Worm (Caenorhabditis elegans): ENCODE data around the gene B0361.4.

Gene B0361.4

DNA sequence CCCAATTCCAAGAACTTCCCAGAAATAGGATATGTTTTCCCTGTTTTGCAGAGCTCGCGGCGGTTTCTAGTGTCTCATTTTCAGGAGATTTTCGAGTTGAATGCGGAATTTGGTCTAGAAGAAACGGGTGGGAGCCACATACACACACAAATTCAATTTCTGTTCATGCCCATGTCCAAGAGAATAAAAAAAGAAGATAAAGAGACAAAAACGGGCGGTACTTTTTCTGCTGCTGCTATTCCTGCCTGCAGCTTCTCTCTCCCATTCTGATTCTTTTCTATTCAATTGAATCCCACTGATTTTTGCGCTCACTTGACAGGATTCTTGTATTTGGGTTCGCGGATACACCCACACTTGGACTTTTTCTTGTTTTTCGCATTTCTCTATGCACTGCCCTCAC, 3.8 kb downstream of the B0361.4 start:
- TF ChIP-seq flt-1 (GFP tag; IDR thresholded peaks at IDR 0.05), result no peak
- no peak for TF ChIP-seq scrt-1 (GFP tag; IDR thresholded peaks at IDR 0.05)
- no peak for TF ChIP-seq B0310.2 (tag; optimal IDR thresholded peaks at IDR 0.05)

DNA sequence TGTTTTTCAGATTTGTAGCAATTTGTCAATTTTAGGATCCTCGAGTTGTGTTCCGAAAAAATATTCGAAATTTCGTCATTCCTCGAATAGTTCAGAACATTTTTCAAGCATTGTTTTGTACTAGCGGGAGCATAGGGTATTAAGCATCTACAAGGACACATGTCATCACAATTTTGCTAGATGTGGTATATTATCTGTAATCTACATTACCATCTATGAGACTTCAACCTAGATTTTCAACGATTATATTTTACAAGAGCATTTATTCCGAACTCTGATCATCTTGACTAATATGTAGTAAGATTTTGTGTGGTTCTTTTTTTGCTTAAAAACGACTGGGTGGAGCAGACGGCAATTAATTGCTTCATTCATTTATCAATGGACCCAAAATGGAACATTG, 4.2 kb downstream of the B0361.4 start:
- TF ChIP-seq hnd-1 (tag; optimal IDR thresholded peaks at IDR 0.05) (no peak), tbx-11 (GFP tag; IDR thresholded peaks at IDR 0.05) (no peak), ceh-13 (GFP tag; optimal IDR thresholded peaks at IDR 0.05) (no peak), ama-1 (optimal IDR thresholded peaks at IDR 0.05) (no peak), B0310.2 (tag; optimal IDR thresholded peaks at IDR 0.05) (no peak), tra-4 (tag; optimal IDR thresholded peaks at IDR 0.05) (no peak), pes-1 (GFP tag; IDR thresholded peaks at IDR 0.05) (no peak), flt-1 (GFP tag; IDR thresholded peaks at IDR 0.05) (no peak), scrt-1 (GFP tag; IDR thresholded peaks at IDR 0.05) (no peak), ceh-36 (tag; optimal IDR thresholded peaks at IDR 0.05) (no peak), F13C5.2 (tag; optimal IDR thresholded peaks at IDR 0.05) (no peak), hmg-4 (GFP tag; optimal IDR thresholded peaks at IDR 0.05) (no peak), ets-7 (tag; optimal IDR thresholded peaks at IDR 0.05) (no peak), sea-1 (GFP tag; conservative IDR thresholded peaks at IDR 0.05) (no peak), hmbx-1 (tag; optimal IDR thresholded peaks at IDR 0.05) (no peak), tbx-37 (GFP tag; conservative IDR thresholded peaks at IDR 0.05) (no peak), aly-1 (tag; optimal IDR thresholded peaks at IDR 0.05) (no peak)

DNA sequence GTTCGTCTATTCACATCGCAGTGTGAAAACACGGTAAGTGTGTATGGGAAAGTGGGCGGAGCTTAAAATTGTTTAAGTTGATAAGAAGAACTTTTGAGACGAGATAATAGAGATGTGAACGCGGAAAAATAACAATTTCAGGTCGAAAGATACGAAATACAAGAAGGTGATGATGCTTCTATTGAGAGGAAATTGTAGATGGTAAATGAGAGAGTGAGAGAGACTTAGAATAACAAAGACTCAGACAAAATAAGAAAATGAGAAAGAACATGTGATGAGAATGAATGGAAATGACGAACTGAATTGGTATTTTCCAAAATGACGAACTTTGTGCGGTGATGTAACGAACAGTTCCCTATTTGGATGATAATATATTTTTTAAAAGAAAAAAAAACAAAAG, 12.3 kb downstream of the B0361.4 start:
- TF ChIP-seq flt-1 (GFP tag; IDR thresholded peaks at IDR 0.05) (no peak), sea-1 (GFP tag; conservative IDR thresholded peaks at IDR 0.05) (no peak)

DNA sequence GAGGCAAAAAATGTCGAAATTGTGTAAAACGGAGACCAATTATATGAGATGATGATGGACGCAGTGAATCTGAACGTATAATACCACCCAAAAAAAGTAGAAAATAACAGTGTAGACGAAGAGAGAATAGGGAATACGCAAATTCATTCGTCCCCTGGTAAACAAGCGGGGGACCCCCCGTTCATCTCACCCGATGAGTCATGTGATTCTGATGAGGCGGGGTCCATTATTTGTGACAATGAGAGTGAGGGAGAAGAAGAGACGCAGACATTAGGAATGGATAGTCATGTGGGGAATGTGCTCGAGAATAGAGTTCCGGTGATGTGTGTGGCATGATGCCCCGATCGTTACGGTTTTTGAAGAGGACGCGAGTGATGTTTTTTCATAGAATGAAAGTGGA, 13.3 kb downstream of the B0361.4 start:
- TF ChIP-seq aly-1 (tag; optimal IDR thresholded peaks at IDR 0.05), result no peak
- peak; percentile 43 for TF ChIP-seq F13C5.2 (tag; optimal IDR thresholded peaks at IDR 0.05)
- peak; percentile 75 for TF ChIP-seq hmg-4 (GFP tag; optimal IDR thresholded peaks at IDR 0.05)
- 0 out of 2 replicates have a peak, but pooled peaks have one; percentile 4 for TF ChIP-seq flt-1 (GFP tag; IDR thresholded peaks at IDR 0.05)

DNA sequence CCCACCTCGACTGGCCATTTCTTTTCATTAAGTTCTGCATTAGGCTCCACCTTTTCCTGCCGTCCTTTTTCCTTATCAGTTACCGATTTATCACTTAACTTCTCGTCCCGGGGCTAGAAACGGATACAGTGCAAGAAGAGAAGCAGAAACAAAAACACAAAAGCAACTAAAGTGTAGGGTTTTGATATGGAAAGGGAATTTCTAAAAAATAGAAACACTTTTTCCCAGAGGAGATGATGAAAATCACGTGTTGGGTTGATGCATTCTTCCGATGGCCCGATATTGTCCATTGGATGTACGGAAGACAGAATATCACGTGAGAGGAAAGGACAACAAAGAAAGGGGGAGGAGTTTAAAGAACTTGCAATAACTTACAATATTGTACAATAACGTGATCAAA, 14.0 kb downstream of the B0361.4 start:
- TF ChIP-seq ets-7 (tag; optimal IDR thresholded peaks at IDR 0.05) (no peak), tbx-11 (GFP tag; IDR thresholded peaks at IDR 0.05) (no peak), hmbx-1 (tag; optimal IDR thresholded peaks at IDR 0.05) (no peak)

DNA sequence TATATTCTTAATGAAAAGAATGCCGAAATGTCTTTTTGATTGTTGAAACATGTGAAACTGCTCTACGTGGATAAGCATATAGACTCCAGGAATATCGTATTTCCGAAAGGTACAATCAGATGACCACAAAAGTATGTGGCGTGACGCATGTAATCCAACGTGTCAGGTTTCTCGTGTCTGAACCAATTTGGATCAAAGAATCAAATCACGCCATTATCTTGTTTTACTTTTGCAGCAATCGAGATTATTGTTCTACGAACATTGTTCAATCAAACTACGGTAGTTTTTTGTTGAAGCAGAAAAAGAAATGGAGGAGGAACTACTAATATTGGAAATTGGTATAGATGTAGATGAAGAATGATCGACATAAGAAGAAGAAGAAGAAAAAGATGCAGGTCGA, 14.9 kb downstream of the B0361.4 start:
- TF ChIP-seq sea-1 (GFP tag; conservative IDR thresholded peaks at IDR 0.05) (no peak), pes-1 (GFP tag; IDR thresholded peaks at IDR 0.05) (no peak), hmg-4 (GFP tag; optimal IDR thresholded peaks at IDR 0.05) (no peak), ceh-36 (tag; optimal IDR thresholded peaks at IDR 0.05) (no peak), hmbx-1 (tag; optimal IDR thresholded peaks at IDR 0.05) (no peak), ama-1 (optimal IDR thresholded peaks at IDR 0.05) (no peak), aly-1 (tag; optimal IDR thresholded peaks at IDR 0.05) (no peak), tbx-37 (GFP tag; conservative IDR thresholded peaks at IDR 0.05) (no peak), flt-1 (GFP tag; IDR thresholded peaks at IDR 0.05) (no peak), tbx-11 (GFP tag; IDR thresholded peaks at IDR 0.05) (no peak), B0310.2 (tag; optimal IDR thresholded peaks at IDR 0.05) (no peak), ceh-13 (GFP tag; optimal IDR thresholded peaks at IDR 0.05) (no peak)

DNA sequence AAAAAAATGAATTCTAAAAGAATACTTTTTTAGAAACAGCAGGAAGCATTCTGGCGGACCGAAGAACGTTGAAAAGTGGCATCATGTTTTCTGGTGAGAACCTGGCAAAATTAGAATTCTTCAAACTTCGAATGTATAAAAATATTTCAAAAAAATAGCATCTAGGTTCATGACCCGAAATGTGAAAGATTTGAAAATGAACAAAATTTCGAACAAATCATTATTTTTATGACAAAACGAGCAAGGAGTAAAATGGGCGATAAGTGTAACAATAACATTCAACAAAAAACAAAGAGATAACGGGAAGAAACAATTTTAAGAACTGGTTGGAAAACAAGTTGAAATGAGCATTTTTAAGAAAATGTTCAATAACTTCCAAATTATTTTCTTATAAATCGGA, 16.5 kb downstream of the B0361.4 start, which contains the start of gene psd-1:
TSS of gene psd-1 (minus strand) at position 101 of the 400 bp plus-strand sequence.
- TF ChIP-seq ama-1 (optimal IDR thresholded peaks at IDR 0.05) (no peak), scrt-1 (GFP tag; IDR thresholded peaks at IDR 0.05) (no peak), aly-1 (tag; optimal IDR thresholded peaks at IDR 0.05) (no peak), B0310.2 (tag; optimal IDR thresholded peaks at IDR 0.05) (no peak), hmbx-1 (tag; optimal IDR thresholded peaks at IDR 0.05) (no peak), pes-1 (GFP tag; IDR thresholded peaks at IDR 0.05) (no peak), sea-1 (GFP tag; conservative IDR thresholded peaks at IDR 0.05) (no peak)

DNA sequence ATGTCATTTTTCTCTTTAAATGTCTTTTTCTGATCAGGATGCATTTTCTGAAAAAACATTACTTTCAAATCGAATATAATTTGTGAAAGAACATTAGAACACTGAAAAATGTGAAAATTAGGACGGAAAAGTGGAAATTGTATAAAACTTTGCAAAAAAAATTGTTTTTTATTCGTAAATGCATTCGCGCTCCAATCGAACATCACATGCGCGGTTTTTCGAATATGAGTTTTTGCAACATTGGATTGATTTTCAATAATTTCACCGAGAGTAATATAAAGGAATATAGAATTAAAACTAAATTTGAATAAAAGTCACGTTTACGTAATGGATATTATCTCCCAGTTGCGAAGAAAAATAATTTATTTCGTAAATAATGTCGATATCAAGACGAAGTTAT, 18.4 kb downstream of the B0361.4 start, which contains the start of the genes spot-1 and B0361.11:
TSS of gene spot-1 (minus strand) at position 47 of the 400 bp plus-strand sequence.
TSS of gene B0361.11 (plus strand) at position 372 of the 400 bp plus-strand sequence.
- TF ChIP-seq flt-1 (GFP tag; IDR thresholded peaks at IDR 0.05) (no peak), ets-7 (tag; optimal IDR thresholded peaks at IDR 0.05) (no peak), ceh-36 (tag; optimal IDR thresholded peaks at IDR 0.05) (no peak), hnd-1 (tag; optimal IDR thresholded peaks at IDR 0.05) (no peak), scrt-1 (GFP tag; IDR thresholded peaks at IDR 0.05) (no peak), ceh-13 (GFP tag; optimal IDR thresholded peaks at IDR 0.05) (no peak), tra-4 (tag; optimal IDR thresholded peaks at IDR 0.05) (no peak), F13C5.2 (tag; optimal IDR thresholded peaks at IDR 0.05) (no peak), hmg-4 (GFP tag; optimal IDR thresholded peaks at IDR 0.05) (no peak), tbx-37 (GFP tag; conservative IDR thresholded peaks at IDR 0.05) (no peak), ama-1 (optimal IDR thresholded peaks at IDR 0.05) (no peak), hmbx-1 (tag; optimal IDR thresholded peaks at IDR 0.05) (no peak), B0310.2 (tag; optimal IDR thresholded peaks at IDR 0.05) (no peak)

DNA sequence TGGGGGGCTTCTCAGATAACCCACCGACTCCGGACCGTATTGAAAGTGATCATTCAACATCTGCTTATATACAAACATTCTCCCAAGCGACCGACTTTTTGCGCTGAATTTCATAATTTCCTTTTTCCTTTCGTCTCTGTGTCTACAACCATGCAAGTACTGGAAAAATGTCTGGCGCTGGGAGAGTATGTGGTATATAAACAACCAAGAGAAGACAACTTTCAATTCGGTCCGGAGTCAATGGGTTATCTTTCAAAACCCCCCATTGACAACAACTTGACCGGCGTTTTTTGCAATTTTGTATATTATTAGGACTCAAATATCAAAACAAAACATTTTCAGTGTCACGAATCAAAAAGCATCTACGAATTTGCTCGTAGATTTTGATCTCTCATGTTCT, 19.7 kb downstream of the B0361.4 start:
- no peak for TF ChIP-seq scrt-1 (GFP tag; IDR thresholded peaks at IDR 0.05)
- TF ChIP-seq tbx-11 (GFP tag; IDR thresholded peaks at IDR 0.05), result no peak
